Worm (Caenorhabditis elegans) whole organism, L2 larva: ENCODE data around the gene srh-192.

Source experiments
- aly-2 ChIP-seq: fragments of 150-350 bp; optimal IDR thresholded peaks from 2 replicates; lab custom pipeline; 2014; ENCODE audit warnings: missing biosample characterization, missing genetic modification characterization
- mdl-1 ChIP-seq, 2 experiments: fragments of 150-350 bp in 1 of 2; sonication (generic microtip) in 1 of 2; optimal IDR thresholded peaks; 2 replicates each; lab custom pipeline; 2017; ENCODE audit warnings: missing biosample characterization in 2 of 2, missing genetic modification characterization in 2 of 2
- nhr-23 ChIP-seq: fragments of 150-350 bp; optimal IDR thresholded peaks from 2 replicates; lab custom pipeline; 2014; ENCODE audit warnings: missing biosample characterization, missing genetic modification reagents, missing genetic modification characterization
- nhr-77 ChIP-seq: fragments of 150-350 bp; optimal IDR thresholded peaks from 2 replicates; lab custom pipeline; 2014; ENCODE audit warnings: missing biosample characterization, missing genetic modification characterization
- ztf-11 ChIP-seq: sonication (generic microtip); optimal IDR thresholded peaks from 2 replicates; lab custom pipeline; 2017; ENCODE audit warnings: missing biosample characterization, missing genetic modification characterization

- TF ChIP-seq ztf-11 (tag; lab: Kevin White, UChicago) (no peak), aly-2 (tag; lab: Kevin White, UChicago) (no peak), nhr-23 (tag; lab: Kevin White, UChicago) (no peak), mdl-1 (tag; optimal IDR thresholded peaks at IDR 0.05; lab: Kevin White, UChicago) (no peak), nhr-77 (tag; lab: Kevin White, UChicago) (no peak)
Observed at ce11 chrV:4357369-4357768, 42.4 kb upstream of the srh-192 start.
